Worm (Caenorhabditis elegans) whole organism, L2 larva: Measurements from ENCODE around the gene iscu-1.

Experiments used
- C34F6.9 ChIP-seq: fragments of 150-350 bp; optimal IDR thresholded peaks from 2 replicates; lab custom pipeline; 2014; ENCODE audit warnings: missing biosample characterization, missing genetic modification characterization
- F13H6.1 ChIP-seq: sonication (generic microtip); optimal IDR thresholded peaks from 2 replicates; lab custom pipeline; 2016; ENCODE audit warnings: missing genetic modification characterization, missing compliant biosample characterization
- R02D3.7 ChIP-seq: fragments of 150-350 bp; optimal IDR thresholded peaks from 2 replicates; lab custom pipeline; 2014; ENCODE audit warnings: missing biosample characterization, missing genetic modification characterization
- ZK546.5 ChIP-seq: sonication (generic microtip); optimal IDR thresholded peaks from 2 replicates; lab custom pipeline; 2017; ENCODE audit warnings: missing biosample characterization, missing genetic modification characterization
- alr-1 ChIP-seq: fragments of 150-350 bp; optimal IDR thresholded peaks from 2 replicates; lab custom pipeline; 2014; ENCODE audit warnings: missing biosample characterization, missing genetic modification characterization
- aly-2 ChIP-seq: fragments of 150-350 bp; optimal IDR thresholded peaks from 2 replicates; lab custom pipeline; 2014; ENCODE audit warnings: missing biosample characterization, missing genetic modification characterization
- blmp-1 ChIP-seq: sonication (generic microtip); optimal IDR thresholded peaks from 2 replicates; lab custom pipeline; 2017; ENCODE audit warnings: missing genetic modification characterization, mild to moderate bottlenecking, missing compliant biosample characterization, antibody characterized with exemption, moderate library complexity; ENCODE audit not compliant: insufficient read depth
- ceh-16 ChIP-seq: fragments of 150-350 bp; optimal IDR thresholded peaks from 2 replicates; lab custom pipeline; 2014; ENCODE audit warnings: missing biosample characterization, missing genetic modification characterization
- crh-2 ChIP-seq: sonication (generic microtip); optimal IDR thresholded peaks from 2 replicates; lab custom pipeline; 2017; ENCODE audit warnings: missing biosample characterization, missing genetic modification characterization
- dmd-4 ChIP-seq: sonication (generic microtip); optimal IDR thresholded peaks from 2 replicates; lab custom pipeline; 2017; ENCODE audit warnings: missing biosample characterization, missing genetic modification characterization
- egl-27 ChIP-seq: sonication (generic microtip); optimal IDR thresholded peaks from 3 replicates; lab custom pipeline; 2017; ENCODE audit warnings: missing biosample characterization, missing genetic modification reagents, missing genetic modification characterization
- elt-1 ChIP-seq: fragments of 150-350 bp; optimal IDR thresholded peaks from 2 replicates; lab custom pipeline; 2014; ENCODE audit warnings: missing biosample characterization, missing genetic modification characterization
- elt-3 ChIP-seq: sonication (generic microtip); optimal IDR thresholded peaks from 2 replicates; lab custom pipeline; 2017; ENCODE audit warnings: missing biosample characterization, missing genetic modification characterization
- fos-1 ChIP-seq: fragments of 150-350 bp; optimal IDR thresholded peaks from 2 replicates; lab custom pipeline; 2014; ENCODE audit warnings: missing biosample characterization, missing genetic modification characterization
- gmeb-1 ChIP-seq: fragments of 150-350 bp; optimal IDR thresholded peaks from 2 replicates; lab custom pipeline; 2014; ENCODE audit warnings: missing biosample characterization, missing genetic modification characterization
- lin-11 ChIP-seq: fragments of 150-350 bp; sonication (generic microtip); optimal IDR thresholded peaks from 2 replicates; lab custom pipeline; 2014; ENCODE audit warnings: missing biosample characterization, missing genetic modification characterization, inconsistent platforms, mixed read lengths
- lin-13 ChIP-seq: fragments of 150-350 bp; optimal IDR thresholded peaks from 2 replicates; lab custom pipeline; 2014; ENCODE audit warnings: missing biosample characterization, missing genetic modification reagents, missing genetic modification characterization
- lsy-2 ChIP-seq, 2 experiments: fragments of 150-350 bp in 1 of 2; sonication (generic microtip) in 1 of 2; optimal IDR thresholded peaks; 2 replicates each; lab custom pipeline; 2014 to 2017; ENCODE audit warnings: missing biosample characterization in 2 of 2, missing genetic modification characterization in 2 of 2
- mbf-1 ChIP-seq: sonication (generic microtip); optimal IDR thresholded peaks from 2 replicates; lab custom pipeline; 2017; ENCODE audit warnings: missing biosample characterization, missing genetic modification characterization
- mdl-1 ChIP-seq, 2 experiments: fragments of 150-350 bp in 1 of 2; sonication (generic microtip) in 1 of 2; optimal IDR thresholded peaks; 2 replicates each; lab custom pipeline; 2017; ENCODE audit warnings: missing biosample characterization in 2 of 2, missing genetic modification characterization in 2 of 2
- nhr-11 ChIP-seq: fragments of 150-350 bp; optimal IDR thresholded peaks from 2 replicates; lab custom pipeline; 2014; ENCODE audit warnings: missing biosample characterization, missing genetic modification characterization
- nhr-12 ChIP-seq: fragments of 150-350 bp; optimal IDR thresholded peaks from 2 replicates; lab custom pipeline; 2014; ENCODE audit warnings: missing biosample characterization, missing genetic modification characterization
- nhr-129 ChIP-seq: fragments of 150-350 bp; optimal IDR thresholded peaks from 2 replicates; lab custom pipeline; 2014; ENCODE audit warnings: missing biosample characterization, missing genetic modification characterization
- nhr-21 ChIP-seq: fragments of 150-350 bp; optimal IDR thresholded peaks from 2 replicates; lab custom pipeline; 2014; ENCODE audit warnings: missing biosample characterization, missing genetic modification characterization
- nhr-23 ChIP-seq: fragments of 150-350 bp; optimal IDR thresholded peaks from 2 replicates; lab custom pipeline; 2014; ENCODE audit warnings: missing biosample characterization, missing genetic modification reagents, missing genetic modification characterization
- nhr-237 ChIP-seq: fragments of 150-350 bp; optimal IDR thresholded peaks from 2 replicates; lab custom pipeline; 2014; ENCODE audit warnings: missing biosample characterization, missing genetic modification characterization
- nhr-6 ChIP-seq: fragments of 150-350 bp; optimal IDR thresholded peaks from 2 replicates; lab custom pipeline; 2014; ENCODE audit warnings: missing biosample characterization, missing genetic modification characterization
- sem-4 ChIP-seq: fragments of 150-350 bp; optimal IDR thresholded peaks from 2 replicates; lab custom pipeline; 2014; ENCODE audit warnings: missing biosample characterization, missing genetic modification reagents, missing genetic modification characterization
- skn-1 ChIP-seq: sonication (generic microtip); optimal IDR thresholded peaks from 2 replicates; lab custom pipeline; 2017; ENCODE audit warnings: missing biosample characterization, missing genetic modification characterization
- sma-3 ChIP-seq: sonication (generic microtip); optimal IDR thresholded peaks from 2 replicates; lab custom pipeline; 2016; ENCODE audit warnings: missing genetic modification reagents, missing genetic modification characterization, missing compliant biosample characterization
- sma-9 ChIP-seq, 2 experiments: fragments of 150-350 bp in 1 of 2; sonication (generic microtip) in 1 of 2; optimal IDR thresholded peaks; 2 replicates each; lab custom pipeline; 2014 to 2016; ENCODE audit warnings: missing genetic modification characterization in 2 of 2, mild to moderate bottlenecking in 1 of 2, missing biosample characterization in 1 of 2, missing compliant biosample characterization in 1 of 2, missing genetic modification reagents in 1 of 2, moderate library complexity in 1 of 2
- snpc-4 ChIP-seq: fragments of 150-350 bp; optimal IDR thresholded peaks from 2 replicates; lab custom pipeline; 2014; ENCODE audit warnings: missing biosample characterization, missing genetic modification characterization
- unc-39 ChIP-seq: fragments of 150-350 bp; optimal IDR thresholded peaks from 2 replicates; lab custom pipeline; 2014; ENCODE audit warnings: missing biosample characterization, missing genetic modification characterization
- unc-55 ChIP-seq: fragments of 150-350 bp; sonication (generic microtip); optimal IDR thresholded peaks from 3 replicates; lab custom pipeline; 2014; ENCODE audit warnings: missing biosample characterization, missing genetic modification reagents, missing genetic modification characterization
- unc-62 ChIP-seq: fragments of 150-350 bp; optimal IDR thresholded peaks from 2 replicates; lab custom pipeline; 2014; ENCODE audit warnings: missing biosample characterization, missing genetic modification reagents, missing genetic modification characterization
- zag-1 ChIP-seq: fragments of 150-350 bp; optimal IDR thresholded peaks from 2 replicates; lab custom pipeline; 2014; ENCODE audit warnings: missing biosample characterization, missing genetic modification characterization
- ztf-1 ChIP-seq: fragments of 200-800 bp; sonication (Bioruptor generic); conservative IDR thresholded peaks from 2 replicates; pipeline ENCODE4 v1.3.6; 2022; ENCODE audit warnings: missing genetic modification characterization, missing compliant biosample characterization
- ztf-11 ChIP-seq: sonication (generic microtip); optimal IDR thresholded peaks from 2 replicates; lab custom pipeline; 2017; ENCODE audit warnings: missing biosample characterization, missing genetic modification characterization
- ztf-4 ChIP-seq: fragments of 150-350 bp; optimal IDR thresholded peaks from 2 replicates; lab custom pipeline; 2014; ENCODE audit warnings: missing biosample characterization, missing genetic modification characterization

iscu-1 gene

ce11 chrIV:13783237-13784012 is at the start of gene iscu-1:
TSS of gene iscu-1 (plus strand) at chrIV:13783962.
- TF ChIP-seq nhr-129, result peak; percentile 77
- TF ChIP-seq sma-3 (GFP tag; lab: Kevin White, UChicago), result no peak
- no peak for TF ChIP-seq skn-1
- no peak for TF ChIP-seq elt-1
- TF ChIP-seq nhr-23 (tag; lab: Kevin White, UChicago), result no peak
- no peak for TF ChIP-seq ZK546.5 (tag; lab: Kevin White, UChicago)
- TF ChIP-seq C34F6.9 (tag; lab: Kevin White, UChicago), result peak; percentile 52
- peak; percentile 12 for TF ChIP-seq gmeb-1 (tag; lab: Kevin White, UChicago)
- TF ChIP-seq nhr-12 (tag; lab: Kevin White, UChicago), result no peak
- peak; percentile 2 for TF ChIP-seq F13H6.1 (tag; lab: Kevin White, UChicago)
- TF ChIP-seq nhr-6 (tag; lab: Kevin White, UChicago), result no peak
- no peak for TF ChIP-seq dmd-4 (tag; lab: Kevin White, UChicago)
- TF ChIP-seq ztf-4 (tag; lab: Kevin White, UChicago), result no peak
- TF ChIP-seq nhr-21 (tag; lab: Kevin White, UChicago), result no peak
- TF ChIP-seq fos-1 (tag; lab: Kevin White, UChicago), result no peak
- no peak for TF ChIP-seq mdl-1 (tag; optimal IDR thresholded peaks at IDR 0.05; lab: Kevin White, UChicago)
- TF ChIP-seq unc-55, result peak; percentile 62
- no peak for TF ChIP-seq ztf-1 (GFP tag; lab: Robert Waterston, UW)
- peak; percentile 33 for TF ChIP-seq crh-2 (tag; lab: Kevin White, UChicago)
- TF ChIP-seq lin-13 (GFP tag; lab: Kevin White, UChicago), result no peak
- TF ChIP-seq alr-1, result no peak
- TF ChIP-seq sma-9 (GFP tag; optimal IDR thresholded peaks at IDR 0.05; lab: Kevin White, UChicago), result no peak
- no peak for TF ChIP-seq sma-9 (tag; optimal IDR thresholded peaks at IDR 0.05; lab: Kevin White, UChicago)
- TF ChIP-seq egl-27 (tag; lab: Kevin White, UChicago), result no peak
- peak in 1 of 2 experiments; percentile 76 for TF ChIP-seq lsy-2 (tag; optimal IDR thresholded peaks at IDR 0.05; lab: Kevin White, UChicago)

DNA sequence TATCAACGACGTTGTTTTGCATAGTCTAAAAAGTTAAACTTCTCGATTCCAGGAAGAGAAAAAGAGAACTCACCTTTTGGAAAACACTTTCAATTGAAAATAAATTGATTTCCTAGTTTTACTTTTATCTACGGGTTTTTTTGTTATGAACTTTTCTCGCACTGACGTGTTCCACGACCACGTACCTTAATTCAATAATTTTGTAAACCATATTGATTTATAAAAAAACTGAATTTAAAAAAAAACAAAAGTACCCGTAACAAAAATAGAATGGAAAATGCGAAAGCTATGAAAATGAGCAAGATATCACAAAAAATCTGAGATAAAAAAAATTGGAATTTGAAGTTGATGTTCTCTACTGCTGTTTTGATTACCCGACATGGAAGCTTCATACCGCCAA is 41.5 kb upstream of the iscu-1 start, which contains the start of gene C47A4.3:
C47A4.3 (minus strand) TSS at position 101 of the 400 bp plus-strand sequence.
- TF ChIP-seq egl-27 (tag; lab: Kevin White, UChicago) (no peak), blmp-1 (tag; lab: Kevin White, UChicago) (no peak), nhr-237 (tag; lab: Kevin White, UChicago) (no peak), mbf-1 (tag; lab: Kevin White, UChicago) (no peak), R02D3.7 (tag; lab: Kevin White, UChicago) (no peak), nhr-11 (tag; lab: Kevin White, UChicago) (no peak), ztf-11 (tag; lab: Kevin White, UChicago) (no peak), zag-1 (no peak), elt-3 (tag; lab: Kevin White, UChicago) (no peak), unc-39 (no peak)

ce11 chrIV:13745409-13745808 is 38.4 kb upstream of the iscu-1 start, which contains the start of gene C47A4.5:
TSS of gene C47A4.5 (plus strand) at chrIV:13745709.
- TF ChIP-seq ceh-16 (tag; lab: Kevin White, UChicago) (no peak), fos-1 (tag; lab: Kevin White, UChicago) (no peak), ztf-1 (GFP tag; lab: Robert Waterston, UW) (no peak), lsy-2 (tag; optimal IDR thresholded peaks at IDR 0.05; lab: Kevin White, UChicago) (no peak), snpc-4 (tag; lab: Kevin White, UChicago) (no peak), sem-4 (tag; lab: Kevin White, UChicago) (no peak), unc-62 (no peak), unc-55 (no peak)

ce11 chrIV:13748798-13749197 is 35.0 kb upstream of the iscu-1 start:
- TF ChIP-seq nhr-129, result peak; percentile 87
- peak; percentile 63 for TF ChIP-seq F13H6.1 (tag; lab: Kevin White, UChicago)
- TF ChIP-seq ztf-4 (tag; lab: Kevin White, UChicago), result no peak
- no peak for TF ChIP-seq mdl-1 (tag; optimal IDR thresholded peaks at IDR 0.05; lab: Kevin White, UChicago)
- TF ChIP-seq unc-62, result no peak
- TF ChIP-seq lin-11, result no peak
- peak; percentile 13 for TF ChIP-seq C34F6.9 (tag; lab: Kevin White, UChicago)
- no peak for TF ChIP-seq mbf-1 (tag; lab: Kevin White, UChicago)
- no peak for TF ChIP-seq aly-2 (tag; lab: Kevin White, UChicago)
- TF ChIP-seq, all 48 proteins: peak for 3
